Fruit fly (Drosophila melanogaster): Measurements from ENCODE around the gene Rsf1.

Rsf1 gene

DNA sequence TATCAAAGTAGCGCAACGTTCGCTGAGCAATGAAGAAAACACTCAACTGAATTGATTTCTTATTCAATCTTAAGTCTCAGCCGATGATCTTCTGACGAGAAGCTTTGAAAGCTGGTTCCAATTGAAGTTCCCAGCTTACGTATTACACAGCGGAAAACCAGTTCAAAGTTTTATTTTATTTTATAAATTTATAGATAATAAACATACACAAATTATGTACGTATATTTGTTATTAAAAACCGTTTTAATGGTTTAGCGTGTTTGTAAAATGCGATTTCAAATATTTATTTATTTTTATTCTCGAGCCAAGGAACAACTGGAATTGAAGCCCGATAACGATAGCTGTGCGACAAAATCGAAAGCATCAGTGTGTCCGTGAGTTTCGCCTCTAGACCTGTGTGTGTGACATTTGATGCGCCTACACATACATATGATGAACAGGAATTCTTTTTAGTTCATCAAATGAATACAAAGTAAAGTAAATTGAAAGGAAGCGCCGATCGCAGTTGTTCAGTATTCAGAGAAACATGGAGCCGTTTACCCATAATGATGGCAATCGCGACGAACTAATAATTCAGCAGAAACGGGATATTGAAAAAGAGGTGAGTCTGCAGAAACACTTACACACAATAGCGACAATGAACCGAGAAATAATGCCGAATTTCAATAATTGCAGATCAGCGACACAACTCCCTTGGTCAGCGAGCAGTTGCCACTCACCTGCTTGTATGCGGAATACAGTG is 43.3 kb upstream of the Rsf1 start, which contains the start of the genes CG5390 and CG4968 (continued):
- no peak for TF ChIP-seq Stat92E (GFP tag; optimal IDR thresholded peaks at IDR 0.05)
- TF ChIP-seq exex (tag; optimal IDR thresholded peaks at IDR 0.05), result peak; percentile 48
- TF ChIP-seq CG6683 (GFP tag; optimal IDR thresholded peaks at IDR 0.05), result peak; percentile 60
- peak; percentile 82 for TF ChIP-seq vvl (GFP tag; IDR thresholded peaks at IDR 0.05)
- TF ChIP-seq btn (GFP tag; optimal IDR thresholded peaks at IDR 0.05), result no peak
- TF ChIP-seq CG12391 (tag; optimal IDR thresholded peaks at IDR 0.05), result peak; percentile 85
- peak; percentile 28; the same call in 1 of the 2 replicates for TF ChIP-seq CG14441 (GFP tag; IDR thresholded peaks at IDR 0.05)
- no peak for TF ChIP-seq Poxn (GFP tag; IDR thresholded peaks at IDR 0.05)
- peak; percentile 86 for TF ChIP-seq Drgx (GFP tag; IDR thresholded peaks at IDR 0.05)
- TF ChIP-seq CG3995 (GFP tag; optimal IDR thresholded peaks at IDR 0.05), result peak; percentile 35
- peak; percentile 66 for TF ChIP-seq CG8290 (GFP tag; optimal IDR thresholded peaks at IDR 0.05)
- TF ChIP-seq CG8290 (tag; optimal IDR thresholded peaks at IDR 0.05), result no peak
- TF ChIP-seq Camta (GFP tag; optimal IDR thresholded peaks at IDR 0.05), result no peak
- TF ChIP-seq Hmx (GFP tag; optimal IDR thresholded peaks at IDR 0.05), result no peak
- TF ChIP-seq CG9932 (GFP tag; IDR thresholded peaks at IDR 0.05), result peak; percentile 79
- no peak for TF ChIP-seq pnt (GFP tag; optimal IDR thresholded peaks at IDR 0.05)
- TF ChIP-seq CkIIα-i1 (GFP tag; IDR thresholded peaks at IDR 0.05), result no peak
- peak; percentile 47; the same call in 1 of the 2 replicates for TF ChIP-seq ranshi (GFP tag; IDR thresholded peaks at IDR 0.05)
- peak; percentile 81 for TF ChIP-seq unpg (GFP tag; optimal IDR thresholded peaks at IDR 0.05)
- peak; percentile 72 for TF ChIP-seq Rfx (GFP tag; IDR thresholded peaks at IDR 0.05)
- no peak for TF ChIP-seq CG6175 (GFP tag; IDR thresholded peaks at IDR 0.05)
- peak; percentile 88 for TF ChIP-seq cg (GFP tag; optimal IDR thresholded peaks at IDR 0.05)
- TF ChIP-seq Blimp-1 (GFP tag; optimal IDR thresholded peaks at IDR 0.05), result no peak
- peak; percentile 29; the same call in 1 of the 3 replicates for TF ChIP-seq otp (GFP tag; IDR thresholded peaks at IDR 0.05)
- no peak for TF ChIP-seq CG8359 (GFP tag; optimal IDR thresholded peaks at IDR 0.05; ENCODE audit: borderline replicate concordance)
- peak; percentile 70 for TF ChIP-seq E2f2 (GFP tag; IDR thresholded peaks at IDR 0.05)
- TF ChIP-seq CG17385 (GFP tag; optimal IDR thresholded peaks at IDR 0.05), result peak; percentile 68
- peak; percentile 1 for TF ChIP-seq chn (GFP tag; optimal IDR thresholded peaks at IDR 0.05)
- 0 out of 2 replicates have a peak, but pooled peaks have one; percentile 14 for TF ChIP-seq Taf1 (GFP tag; IDR thresholded peaks at IDR 0.05)
- TF ChIP-seq CG14860 (GFP tag; IDR thresholded peaks at IDR 0.05; ENCODE audit: partially characterized antibody), result no peak
- TF ChIP-seq CG11560 (tag; IDR thresholded peaks at IDR 0.05), result no peak
- TF ChIP-seq CG13123 (GFP tag; optimal IDR thresholded peaks at IDR 0.05), result peak; percentile 14
- no peak for TF ChIP-seq jing (GFP tag; optimal IDR thresholded peaks at IDR 0.05)
- no peak for TF ChIP-seq sc (optimal IDR thresholded peaks at IDR 0.05)
- peak; percentile 28 for TF ChIP-seq sc (GFP tag; optimal IDR thresholded peaks at IDR 0.05)
- TF ChIP-seq sisA (GFP tag; IDR thresholded peaks at IDR 0.05), result no peak
- TF ChIP-seq dmrt11E (tag; optimal IDR thresholded peaks at IDR 0.05), result peak; percentile 7
- TF ChIP-seq CG2202 (tag; optimal IDR thresholded peaks at IDR 0.05), result peak; percentile 17
- TF ChIP-seq CG4282 (GFP tag; optimal IDR thresholded peaks at IDR 0.05), result no peak
- TF ChIP-seq CG12071 (GFP tag; optimal IDR thresholded peaks at IDR 0.05), result no peak
- TF ChIP-seq CG32532 (GFP tag; IDR thresholded peaks at IDR 0.05), result peak; percentile 78
- TF ChIP-seq CG7556 (GFP tag; optimal IDR thresholded peaks at IDR 0.05), result peak; percentile 71
- TF ChIP-seq CG2199 (GFP tag; IDR thresholded peaks at IDR 0.05), result no peak
- TF ChIP-seq CG12769 (tag; optimal IDR thresholded peaks at IDR 0.05), result no peak
- TF ChIP-seq CG10431 (GFP tag; optimal IDR thresholded peaks at IDR 0.05), result peak; percentile 39
- no peak for TF ChIP-seq CG8944 (GFP tag; optimal IDR thresholded peaks at IDR 0.05)
- TF ChIP-seq disco-r (GFP tag; optimal IDR thresholded peaks at IDR 0.05), result peak; percentile 10
- peak; percentile 44 for TF ChIP-seq Nf-YB (GFP tag; optimal IDR thresholded peaks at IDR 0.05)
- no peak; the same call in 1 of the 2 replicates for TF ChIP-seq amos (GFP tag; IDR thresholded peaks at IDR 0.05; ENCODE audit: partially characterized antibody)
- peak; percentile 62 for TF ChIP-seq CG6765 (GFP tag; optimal IDR thresholded peaks at IDR 0.05)

Measured in whole organism, embryonic.